Worm (Caenorhabditis elegans) whole organism, late embryonic: ENCODE results near the gene gfm-1.

Experiments used
- C08G9.2 ChIP-seq: sonication (generic microtip); optimal IDR thresholded peaks from 2 replicates; lab custom pipeline; 2016; ENCODE audit warnings: mild to moderate bottlenecking, missing genetic modification characterization, moderate library complexity, missing compliant biosample characterization
- C38D4.7 ChIP-seq: fragments of 200-800 bp; sonication (Bioruptor generic); optimal IDR thresholded peaks from 2 replicates; lab custom pipeline; 2018; ENCODE audit warnings: mild to moderate bottlenecking, missing genetic modification characterization, moderate library complexity, missing compliant biosample characterization
- F13H6.1 ChIP-seq: sonication (generic microtip); optimal IDR thresholded peaks from 2 replicates; lab custom pipeline; 2016; ENCODE audit warnings: missing genetic modification characterization, missing compliant biosample characterization
- K02D7.2 ChIP-seq: sonication (generic microtip); optimal IDR thresholded peaks from 2 replicates; lab custom pipeline; 2017; ENCODE audit warnings: mild to moderate bottlenecking, missing genetic modification characterization, missing compliant biosample characterization
- K09A11.1 ChIP-seq: sonication (generic microtip); optimal IDR thresholded peaks from 2 replicates; lab custom pipeline; 2017; ENCODE audit warnings: antibody characterized with exemption, mild to moderate bottlenecking, missing genetic modification characterization, missing compliant biosample characterization; ENCODE audit not compliant: insufficient read depth
- T23F11.4 ChIP-seq: fragments of 200-800 bp; sonication (Bioruptor generic); optimal IDR thresholded peaks from 2 replicates; lab custom pipeline; 2018; ENCODE audit warnings: mild to moderate bottlenecking, missing genetic modification characterization, missing compliant biosample characterization
- ahr-1 ChIP-seq: sonication (generic microtip); optimal IDR thresholded peaks from 2 replicates; lab custom pipeline; 2016; ENCODE audit warnings: missing genetic modification characterization, missing compliant biosample characterization
- ama-1 ChIP-seq: fragments of 150-350 bp; optimal IDR thresholded peaks from 2 replicates; lab custom pipeline; 2014
- ceh-18 ChIP-seq: sonication (generic microtip); optimal IDR thresholded peaks from 2 replicates; lab custom pipeline; 2016; ENCODE audit warnings: missing genetic modification characterization, missing compliant biosample characterization
- ceh-19 ChIP-seq: fragments of 200-800 bp; sonication (Bioruptor generic); optimal IDR thresholded peaks from 2 replicates; lab custom pipeline; 2018; ENCODE audit warnings: mild to moderate bottlenecking, missing genetic modification characterization, missing compliant biosample characterization
- ceh-24 ChIP-seq: sonication (generic microtip); optimal IDR thresholded peaks from 2 replicates; lab custom pipeline; 2016; ENCODE audit warnings: mild to moderate bottlenecking, missing genetic modification characterization, missing compliant biosample characterization
- ceh-31 ChIP-seq: sonication (generic microtip); optimal IDR thresholded peaks from 2 replicates; lab custom pipeline; 2016; ENCODE audit warnings: missing genetic modification characterization, missing compliant biosample characterization
- ceh-34 ChIP-seq: sonication (generic microtip); optimal IDR thresholded peaks from 2 replicates; lab custom pipeline; 2016; ENCODE audit warnings: mild to moderate bottlenecking, missing genetic modification characterization, missing compliant biosample characterization
- ceh-48 ChIP-seq: sonication (generic microtip); optimal IDR thresholded peaks from 2 replicates; lab custom pipeline; 2016; ENCODE audit warnings: missing genetic modification characterization, inconsistent platforms, missing compliant biosample characterization
- ceh-6 ChIP-seq: fragments of 200-800 bp; sonication (Bioruptor generic); optimal IDR thresholded peaks from 2 replicates; lab custom pipeline; 2018; ENCODE audit warnings: mild to moderate bottlenecking, missing genetic modification characterization, missing compliant biosample characterization
- ceh-9 ChIP-seq: sonication (generic microtip); optimal IDR thresholded peaks from 2 replicates; lab custom pipeline; 2016; ENCODE audit warnings: mild to moderate bottlenecking, missing genetic modification characterization, inconsistent platforms, missing compliant biosample characterization
- che-1 ChIP-seq: sonication (generic microtip); optimal IDR thresholded peaks from 2 replicates; lab custom pipeline; 2016; ENCODE audit warnings: mild to moderate bottlenecking, missing genetic modification characterization, missing compliant biosample characterization
- dve-1 ChIP-seq: sonication (generic microtip); optimal IDR thresholded peaks from 2 replicates; lab custom pipeline; 2017; ENCODE audit warnings: antibody characterized with exemption, mild to moderate bottlenecking, missing genetic modification characterization, missing compliant biosample characterization
- elt-4 ChIP-seq: sonication (generic microtip); optimal IDR thresholded peaks from 2 replicates; lab custom pipeline; 2016; ENCODE audit warnings: missing genetic modification characterization, missing compliant biosample characterization
- ets-4 ChIP-seq: sonication (generic microtip); optimal IDR thresholded peaks from 2 replicates; lab custom pipeline; 2016; ENCODE audit warnings: missing genetic modification characterization, missing compliant biosample characterization
- eyg-1 ChIP-seq: sonication (generic microtip); optimal IDR thresholded peaks from 2 replicates; lab custom pipeline; 2016; ENCODE audit warnings: missing genotype, missing genetic modification characterization, missing compliant biosample characterization
- fax-1 ChIP-seq: sonication (generic microtip); optimal IDR thresholded peaks from 2 replicates; lab custom pipeline; 2016; ENCODE audit warnings: missing genotype, missing genetic modification characterization, missing compliant biosample characterization
- fkh-10 ChIP-seq: fragments of 150-350 bp; optimal IDR thresholded peaks from 2 replicates; lab custom pipeline; 2014; ENCODE audit warnings: missing biosample characterization, missing genetic modification reagents, missing genetic modification characterization
- hlh-30 ChIP-seq: sonication (generic microtip); optimal IDR thresholded peaks from 2 replicates; lab custom pipeline; 2017; ENCODE audit warnings: antibody characterized with exemption, missing genetic modification characterization, missing compliant biosample characterization; ENCODE audit not compliant: insufficient read depth
- hlh-8 ChIP-seq: sonication (generic microtip); optimal IDR thresholded peaks from 2 replicates; lab custom pipeline; 2016; ENCODE audit warnings: missing genotype, missing genetic modification characterization, missing compliant biosample characterization
- lim-6 ChIP-seq: sonication (generic microtip); optimal IDR thresholded peaks from 2 replicates; lab custom pipeline; 2016; ENCODE audit warnings: missing genetic modification characterization, missing compliant biosample characterization
- madf-2 ChIP-seq: sonication (generic microtip); optimal IDR thresholded peaks from 2 replicates; lab custom pipeline; 2017; ENCODE audit warnings: missing genetic modification characterization, missing compliant biosample characterization
- nfya-1 ChIP-seq: sonication (generic microtip); optimal IDR thresholded peaks from 2 replicates; lab custom pipeline; 2017; ENCODE audit warnings: missing genetic modification characterization, mild to moderate bottlenecking, missing compliant biosample characterization, antibody characterized with exemption, moderate library complexity
- odd-2 ChIP-seq: sonication (generic microtip); optimal IDR thresholded peaks from 2 replicates; lab custom pipeline; 2017; ENCODE audit warnings: antibody characterized with exemption, mild to moderate bottlenecking, missing genetic modification characterization, missing compliant biosample characterization
- pha-2 ChIP-seq: sonication (generic microtip); optimal IDR thresholded peaks from 2 replicates; lab custom pipeline; 2017; ENCODE audit warnings: mild to moderate bottlenecking, missing genetic modification characterization, missing compliant biosample characterization
- pha-4 ChIP-seq: fragments of 150-350 bp; optimal IDR thresholded peaks from 2 replicates; lab custom pipeline; 2018; ENCODE audit warnings: missing biosample characterization, missing genetic modification reagents, missing genetic modification characterization
- pros-1 ChIP-seq: fragments of 150-350 bp; optimal IDR thresholded peaks from 2 replicates; lab custom pipeline; 2014; ENCODE audit warnings: missing biosample characterization, missing genetic modification reagents, missing genetic modification characterization
- rnt-1 ChIP-seq: sonication (generic microtip); optimal IDR thresholded peaks from 2 replicates; lab custom pipeline; 2016; ENCODE audit warnings: missing genetic modification characterization, missing compliant biosample characterization
- sdc-2 ChIP-seq: sonication (generic microtip); optimal IDR thresholded peaks from 2 replicates; lab custom pipeline; 2016; ENCODE audit warnings: missing genotype, missing genetic modification characterization, missing compliant biosample characterization
- tbx-2 ChIP-seq: sonication (generic microtip); optimal IDR thresholded peaks from 2 replicates; lab custom pipeline; 2016; ENCODE audit warnings: missing genetic modification characterization, missing compliant biosample characterization
- tbx-7 ChIP-seq: sonication (generic microtip); optimal IDR thresholded peaks from 2 replicates; lab custom pipeline; 2016; ENCODE audit warnings: missing genotype, missing genetic modification characterization, missing compliant biosample characterization
- unc-42 ChIP-seq: sonication (generic microtip); optimal IDR thresholded peaks from 2 replicates; lab custom pipeline; 2016; ENCODE audit warnings: missing genotype, missing genetic modification characterization, missing compliant biosample characterization
- unc-55 ChIP-seq: sonication (generic microtip); optimal IDR thresholded peaks from 2 replicates; lab custom pipeline; 2017; ENCODE audit warnings: missing biosample characterization, missing genetic modification reagents, missing genetic modification characterization
- ztf-16 ChIP-seq: sonication (generic microtip); optimal IDR thresholded peaks from 2 replicates; lab custom pipeline; 2017; ENCODE audit warnings: missing genetic modification characterization, missing compliant biosample characterization

The gfm-1 gene

ce11 chrII:13116710-13117109, 573 bp upstream of the gfm-1 start, which contains the start of gene rict-1:
Gene rict-1 (minus strand): TSS chrII:13116810.
- TF ChIP-seq rnt-1 (tag; lab: Kevin White, UChicago): no peak
- TF ChIP-seq nfya-1: no peak
- TF ChIP-seq ceh-19 (GFP tag; lab: Kevin White, UChicago): no peak
- TF ChIP-seq unc-55 (GFP tag; lab: Kevin White, UChicago): no peak
- no peak for TF ChIP-seq pha-2 (tag; lab: Kevin White, UChicago)
- TF ChIP-seq ceh-18 (tag; lab: Kevin White, UChicago): no peak
- TF ChIP-seq ceh-48 (tag; lab: Kevin White, UChicago): no peak
- no peak for TF ChIP-seq F13H6.1 (tag; lab: Kevin White, UChicago)
- TF ChIP-seq pha-4 (tag; lab: Kevin White, UChicago): no peak
- TF ChIP-seq hlh-8 (tag; lab: Kevin White, UChicago): no peak
- TF ChIP-seq tbx-2: no peak
- no peak for TF ChIP-seq sdc-2 (tag; lab: Kevin White, UChicago)
- TF ChIP-seq C08G9.2 (tag; lab: Kevin White, UChicago): no peak
- TF ChIP-seq fkh-10 (GFP tag; lab: Kevin White, UChicago): no peak
- no peak for TF ChIP-seq unc-42 (tag; lab: Kevin White, UChicago)
- no peak for TF ChIP-seq K09A11.1 (tag; lab: Kevin White, UChicago)
- no peak for TF ChIP-seq ceh-6 (GFP tag; lab: Kevin White, UChicago)
- no peak for TF ChIP-seq hlh-30 (tag; lab: Kevin White, UChicago)
- TF ChIP-seq ceh-24 (tag; lab: Kevin White, UChicago): no peak
- TF ChIP-seq dve-1 (tag; lab: Kevin White, UChicago): no peak
- TF ChIP-seq, all 69 proteins: peak for 0

- TF ChIP-seq madf-2 (tag; lab: Kevin White, UChicago): no peak
- TF ChIP-seq eyg-1 (tag; lab: Kevin White, UChicago): no peak
- TF ChIP-seq, all 69 proteins: peak for 0
These were observed 5.4 kb downstream of the gfm-1 start, which contains the start of gene bath-45 for ce11 chrII:13122720-13123119. Gene bath-45 (plus strand): TSS chrII:13123020.

ce11 chrII:13129602-13130001, 12.3 kb downstream of the gfm-1 start, which contains the start of gene F29C12.6:
Gene F29C12.6 (plus strand): TSS chrII:13129902.
- TF ChIP-seq ets-4 (tag; lab: Kevin White, UChicago): no peak
- no peak for TF ChIP-seq ceh-34 (tag; lab: Kevin White, UChicago)
- TF ChIP-seq rnt-1 (tag; lab: Kevin White, UChicago): no peak
- no peak for TF ChIP-seq ztf-16 (tag; lab: Kevin White, UChicago)

ce11 chrII:13130576-13130975, 13.3 kb downstream of the gfm-1 start:
- TF ChIP-seq odd-2: no peak
- TF ChIP-seq ceh-9 (tag; lab: Kevin White, UChicago): no peak
- TF ChIP-seq ama-1: no peak
- no peak for TF ChIP-seq nfya-1
- TF ChIP-seq, all 69 proteins: peak for 0

- TF ChIP-seq che-1 (no peak), elt-4 (tag; lab: Kevin White, UChicago) (no peak), ahr-1 (tag; lab: Kevin White, UChicago) (no peak), K02D7.2 (no peak), ztf-16 (tag; lab: Kevin White, UChicago) (no peak), tbx-2 (no peak), C38D4.7 (no peak), ceh-6 (GFP tag; lab: Kevin White, UChicago) (no peak), lim-6 (no peak), pros-1 (tag; lab: Kevin White, UChicago) (no peak), tbx-7 (no peak), pha-2 (tag; lab: Kevin White, UChicago) (no peak), T23F11.4 (no peak), ceh-24 (tag; lab: Kevin White, UChicago) (no peak), ceh-31 (tag; lab: Kevin White, UChicago) (no peak), ceh-9 (tag; lab: Kevin White, UChicago) (no peak), fax-1 (tag; lab: Kevin White, UChicago) (no peak), ceh-48 (tag; lab: Kevin White, UChicago) (no peak)
These were observed 22.3 kb downstream of the gfm-1 start for ce11 chrII:13139573-13139972.
